Worm (Caenorhabditis elegans) whole organism, mixed stage, embryonic: ENCODE data around the gene fbxa-108.
A peak's percentile ranks its signal among the peaks of the same experiment; 100 is the strongest.

ENCODE experiments used
- M03D4.4 ChIP-seq: sonication (generic microtip); optimal IDR thresholded peaks from 2 replicates; lab custom pipeline; 2017; ENCODE audit warnings: mild to moderate bottlenecking, missing genetic modification characterization, missing compliant biosample characterization
- bed-3 ChIP-seq: fragments of 200-800 bp; sonication (Bioruptor generic); optimal IDR thresholded peaks from 3 replicates; lab custom pipeline; 2018; ENCODE audit warnings: mild to moderate bottlenecking, missing genetic modification characterization, moderate library complexity, missing compliant biosample characterization
- blmp-1 ChIP-seq: fragments of 150-350 bp; optimal IDR thresholded peaks from 2 replicates; lab custom pipeline; 2014; ENCODE audit warnings: missing biosample characterization, missing genetic modification characterization
- ceh-39 ChIP-seq: fragments of 150-350 bp; optimal IDR thresholded peaks from 2 replicates; lab custom pipeline; 2014; ENCODE audit warnings: missing biosample characterization, missing genetic modification characterization
- ceh-43 ChIP-seq: fragments of 200-800 bp; sonication (Bioruptor generic); optimal IDR thresholded peaks from 2 replicates; lab custom pipeline; 2018; ENCODE audit warnings: mild to moderate bottlenecking, missing genetic modification characterization, moderate library complexity, missing compliant biosample characterization
- ceh-83 ChIP-seq: fragments of 200-800 bp; sonication (Bioruptor generic); optimal IDR thresholded peaks from 2 replicates; lab custom pipeline; 2018; ENCODE audit warnings: mild to moderate bottlenecking, missing genetic modification characterization, missing compliant biosample characterization
- ces-1 ChIP-seq: fragments of 150-350 bp; optimal IDR thresholded peaks from 2 replicates; lab custom pipeline; 2014; ENCODE audit warnings: missing biosample characterization, missing genetic modification reagents, missing genetic modification characterization
- cnd-1 ChIP-seq: fragments of 200-800 bp; sonication (Bioruptor generic); optimal IDR thresholded peaks from 2 replicates; lab custom pipeline; 2018; ENCODE audit warnings: mild to moderate bottlenecking, missing genetic modification characterization, missing compliant biosample characterization
- drap-1 ChIP-seq: fragments of 200-800 bp; sonication (Bioruptor generic); optimal IDR thresholded peaks from 3 replicates; lab custom pipeline; 2018; ENCODE audit warnings: mild to moderate bottlenecking, missing genetic modification characterization, missing compliant biosample characterization
- elt-1 ChIP-seq: sonication (generic microtip); optimal IDR thresholded peaks from 2 replicates; lab custom pipeline; 2017; ENCODE audit warnings: missing genetic modification characterization, mild to moderate bottlenecking, missing compliant biosample characterization, antibody characterized with exemption, moderate library complexity, borderline replicate concordance; ENCODE audit not compliant: insufficient read depth
- elt-3 ChIP-seq: fragments of 150-350 bp; optimal IDR thresholded peaks from 2 replicates; lab custom pipeline; 2014; ENCODE audit warnings: missing biosample characterization, missing genetic modification characterization
- flh-1 ChIP-seq: fragments of 200-800 bp; sonication (Bioruptor generic); optimal IDR thresholded peaks from 2 replicates; lab custom pipeline; 2018; ENCODE audit warnings: mild to moderate bottlenecking, missing genetic modification characterization, moderate library complexity, missing compliant biosample characterization
- ham-2 ChIP-seq: fragments of 200-800 bp; sonication (Bioruptor generic); optimal IDR thresholded peaks from 2 replicates; lab custom pipeline; 2018; ENCODE audit warnings: mild to moderate bottlenecking, missing genetic modification characterization, missing compliant biosample characterization
- hlh-1 ChIP-seq: fragments of 150-350 bp; optimal IDR thresholded peaks from 2 replicates; lab custom pipeline; 2014; ENCODE audit warnings: missing biosample characterization, missing genetic modification reagents, missing genetic modification characterization
- lin-13 ChIP-seq: fragments of 150-350 bp; optimal IDR thresholded peaks from 2 replicates; lab custom pipeline; 2014; ENCODE audit warnings: missing biosample characterization, missing genetic modification characterization
- lin-32 ChIP-seq: fragments of 200-800 bp; sonication (Bioruptor generic); optimal IDR thresholded peaks from 2 replicates; lab custom pipeline; 2018; ENCODE audit warnings: mild to moderate bottlenecking, missing genetic modification characterization, missing compliant biosample characterization
- lsy-2 ChIP-seq: fragments of 150-350 bp; optimal IDR thresholded peaks from 2 replicates; lab custom pipeline; 2014; ENCODE audit warnings: missing biosample characterization, missing genetic modification characterization
- mab-5 ChIP-seq: fragments of 150-350 bp; optimal IDR thresholded peaks from 2 replicates; lab custom pipeline; 2014; ENCODE audit warnings: missing biosample characterization, missing genetic modification characterization
- mep-1 ChIP-seq: fragments of 150-350 bp; optimal IDR thresholded peaks from 2 replicates; lab custom pipeline; 2017; ENCODE audit warnings: missing biosample characterization, missing genetic modification reagents, missing genetic modification characterization, inconsistent platforms
- mls-2 ChIP-seq: sonication (generic microtip); optimal IDR thresholded peaks from 2 replicates; lab custom pipeline; 2016; ENCODE audit warnings: mild to moderate bottlenecking, missing genetic modification characterization, moderate library complexity, missing compliant biosample characterization
- nhr-12 ChIP-seq: fragments of 150-350 bp; optimal IDR thresholded peaks from 2 replicates; lab custom pipeline; 2014; ENCODE audit warnings: missing biosample characterization, missing genetic modification characterization
- nhr-28 ChIP-seq: fragments of 150-350 bp; optimal IDR thresholded peaks from 2 replicates; lab custom pipeline; 2014; ENCODE audit warnings: missing biosample characterization, missing genetic modification characterization
- nhr-76 ChIP-seq: sonication (generic microtip); optimal IDR thresholded peaks from 2 replicates; lab custom pipeline; 2017; ENCODE audit warnings: missing biosample characterization, missing genetic modification characterization
- pha-4 ChIP-seq: fragments of 150-350 bp; optimal IDR thresholded peaks from 2 replicates; lab custom pipeline; 2018; ENCODE audit warnings: missing biosample characterization, missing genetic modification reagents, missing genetic modification characterization
- sem-2 ChIP-seq: fragments of 200-800 bp; sonication (Bioruptor generic); optimal IDR thresholded peaks from 2 replicates; lab custom pipeline; 2018; ENCODE audit warnings: mild to moderate bottlenecking, missing genetic modification characterization, missing compliant biosample characterization
- snpc-4 ChIP-seq: fragments of 150-350 bp; optimal IDR thresholded peaks from 2 replicates; lab custom pipeline; 2014; ENCODE audit warnings: missing biosample characterization, missing genetic modification characterization
- sptf-1 ChIP-seq: sonication (generic microtip); optimal IDR thresholded peaks from 2 replicates; lab custom pipeline; 2017; ENCODE audit warnings: mild to moderate bottlenecking, missing genetic modification characterization, moderate library complexity, missing compliant biosample characterization
- tbx-8 ChIP-seq: fragments of 200-800 bp; sonication (Bioruptor generic); optimal IDR thresholded peaks from 2 replicates; lab custom pipeline; 2018; ENCODE audit warnings: mild to moderate bottlenecking, missing genetic modification characterization, moderate library complexity, missing compliant biosample characterization
- unc-120 ChIP-seq: sonication (generic microtip); optimal IDR thresholded peaks from 2 replicates; lab custom pipeline; 2017; ENCODE audit warnings: missing genetic modification characterization, missing compliant biosample characterization; ENCODE audit not compliant: poor library complexity, severe bottlenecking
- unc-62 ChIP-seq: fragments of 150-350 bp; optimal IDR thresholded peaks from 2 replicates; lab custom pipeline; 2014; ENCODE audit warnings: missing biosample characterization, missing genetic modification reagents, missing genetic modification characterization
- zip-8 ChIP-seq: fragments of 150-350 bp; optimal IDR thresholded peaks from 2 replicates; lab custom pipeline; 2014; ENCODE audit warnings: missing biosample characterization, missing genetic modification characterization
- ztf-11 ChIP-seq: fragments of 150-350 bp; optimal IDR thresholded peaks from 2 replicates; lab custom pipeline; 2014; ENCODE audit warnings: missing biosample characterization, missing genetic modification characterization

Gene fbxa-108

ce11 chrV:17690922-17691321 is 31.7 kb upstream of the fbxa-108 start, which contains the start of gene F59A1.13:
F59A1.13 (minus strand) TSS chrV:17691022.
- TF ChIP-seq nhr-12 (tag; lab: Kevin White, UChicago) (no peak), ztf-11 (tag; lab: Kevin White, UChicago) (no peak), zip-8 (tag; lab: Kevin White, UChicago) (peak; percentile 24), lin-13 (tag; lab: Kevin White, UChicago) (no peak), sptf-1 (no peak)
- TF ChIP-seq, all 35 proteins: peak for 1

- TF ChIP-seq nhr-76 (no peak), unc-120 (tag; lab: Kevin White, UChicago) (no peak), hlh-1 (tag; lab: Kevin White, UChicago) (no peak), pha-4 (tag; lab: Kevin White, UChicago) (no peak), zip-8 (tag; lab: Kevin White, UChicago) (no peak), ham-2 (GFP tag; lab: Kevin White, UChicago) (no peak), mls-2 (tag; lab: Kevin White, UChicago) (no peak), M03D4.4 (tag; lab: Kevin White, UChicago) (no peak), elt-1 (tag; lab: Kevin White, UChicago) (no peak), ztf-11 (tag; lab: Kevin White, UChicago) (no peak), drap-1 (GFP tag; lab: Kevin White, UChicago) (no peak), ceh-39 (no peak), ceh-43 (GFP tag; lab: Kevin White, UChicago) (no peak), sptf-1 (no peak), lin-32 (no peak)
Observed at ce11 chrV:17686852-17687251, 27.7 kb upstream of the fbxa-108 start, which contains the start of gene F59A1.18. F59A1.18 (minus strand) TSS chrV:17686952.

- TF ChIP-seq flh-1 (GFP tag; lab: Kevin White, UChicago) (no peak), nhr-12 (tag; lab: Kevin White, UChicago) (no peak), nhr-28 (tag; lab: Kevin White, UChicago) (no peak), elt-1 (tag; lab: Kevin White, UChicago) (no peak), ceh-83 (GFP tag; lab: Kevin White, UChicago) (no peak), ceh-43 (GFP tag; lab: Kevin White, UChicago) (no peak), ham-2 (GFP tag; lab: Kevin White, UChicago) (no peak), cnd-1 (tag; lab: Kevin White, UChicago) (no peak), unc-120 (tag; lab: Kevin White, UChicago) (no peak), tbx-8 (GFP tag; lab: Kevin White, UChicago) (no peak), mls-2 (tag; lab: Kevin White, UChicago) (no peak)
Observed at ce11 chrV:17684857-17685256, 25.7 kb upstream of the fbxa-108 start, which contains the start of the genes F59A1.16 and F59A1.6. F59A1.16 (minus strand) TSS chrV:17684957. F59A1.6 (plus strand) TSS chrV:17685141.

ce11 chrV:17683763-17684162 is 24.6 kb upstream of the fbxa-108 start, which contains the start of gene F59A1.15:
F59A1.15 (minus strand) TSS chrV:17683863.
- no peak for TF ChIP-seq mab-5
- no peak for TF ChIP-seq drap-1 (GFP tag; lab: Kevin White, UChicago)
- TF ChIP-seq flh-1 (GFP tag; lab: Kevin White, UChicago): no peak
- TF ChIP-seq nhr-28 (tag; lab: Kevin White, UChicago): no peak
- TF ChIP-seq lsy-2 (tag; lab: Kevin White, UChicago): no peak
- TF ChIP-seq ceh-83 (GFP tag; lab: Kevin White, UChicago): no peak
- no peak for TF ChIP-seq snpc-4 (tag; lab: Kevin White, UChicago)
- TF ChIP-seq blmp-1 (tag; lab: Kevin White, UChicago): no peak
- TF ChIP-seq ceh-39: no peak
- no peak for TF ChIP-seq mls-2 (tag; lab: Kevin White, UChicago)
- TF ChIP-seq unc-62 (GFP tag; lab: Kevin White, UChicago): no peak
- TF ChIP-seq sem-2 (GFP tag; lab: Kevin White, UChicago): no peak
- no peak for TF ChIP-seq tbx-8 (GFP tag; lab: Kevin White, UChicago)
- TF ChIP-seq hlh-1 (tag; lab: Kevin White, UChicago): no peak
- TF ChIP-seq unc-120 (tag; lab: Kevin White, UChicago): no peak
- no peak for TF ChIP-seq ham-2 (GFP tag; lab: Kevin White, UChicago)

- TF ChIP-seq hlh-1 (tag; lab: Kevin White, UChicago) (no peak), ceh-39 (no peak), lsy-2 (tag; lab: Kevin White, UChicago) (no peak), snpc-4 (tag; lab: Kevin White, UChicago) (no peak), mab-5 (no peak), unc-62 (GFP tag; lab: Kevin White, UChicago) (no peak), ces-1 (GFP tag; lab: Kevin White, UChicago) (no peak), elt-3 (tag; lab: Kevin White, UChicago) (no peak), unc-120 (tag; lab: Kevin White, UChicago) (no peak), mep-1 (tag; lab: Kevin White, UChicago) (no peak), lin-32 (no peak), bed-3 (GFP tag; lab: Kevin White, UChicago) (no peak)
Observed at ce11 chrV:17683290-17683689, 24.1 kb upstream of the fbxa-108 start.
